Worm (Caenorhabditis elegans): ENCODE data around the gene T03F6.9.

ce11 chrIII:13385850-13386249 lies 15.0 kb upstream of the T03F6.9 start, which contains the start of gene T03F6.4:
- no peak for TF ChIP-seq mab-5 (tag; optimal IDR thresholded peaks at IDR 0.05)
- no peak for TF ChIP-seq snpc-4 (tag; optimal IDR thresholded peaks at IDR 0.05)
- TF ChIP-seq hlh-1 (tag; optimal IDR thresholded peaks at IDR 0.05), result no peak
- no peak for TF ChIP-seq ces-1 (GFP tag; optimal IDR thresholded peaks at IDR 0.05)
- TF ChIP-seq cnd-1 (tag; optimal IDR thresholded peaks at IDR 0.05), result no peak
- no peak for TF ChIP-seq elt-1 (tag; optimal IDR thresholded peaks at IDR 0.05; ENCODE audit: borderline replicate concordance, insufficient read depth)
- no peak for TF ChIP-seq mep-1 (tag; optimal IDR thresholded peaks at IDR 0.05)
- no peak for TF ChIP-seq ham-2 (GFP tag; optimal IDR thresholded peaks at IDR 0.05)
- TF ChIP-seq nhr-76 (tag; optimal IDR thresholded peaks at IDR 0.05), result no peak
- TF ChIP-seq M03D4.4 (tag; optimal IDR thresholded peaks at IDR 0.05), result no peak
- no peak for TF ChIP-seq elt-3 (tag; optimal IDR thresholded peaks at IDR 0.05)
- no peak for TF ChIP-seq lsy-2 (tag; optimal IDR thresholded peaks at IDR 0.05)

Measured in whole organism, mixed stage, embryonic.